Worm (Caenorhabditis elegans): ENCODE results near the gene T08G5.3.

ce11 chrV:14001929-14002328 lies 25.4 kb downstream of the T08G5.3 start:
- no peak for TF ChIP-seq elt-2 (tag; optimal IDR thresholded peaks at IDR 0.05)
- TF ChIP-seq ceh-45 (GFP tag; IDR thresholded peaks at IDR 0.05), result no peak
- TF ChIP-seq zip-5 (tag; optimal IDR thresholded peaks at IDR 0.05), result no peak
- no peak for TF ChIP-seq ceh-31 (tag; optimal IDR thresholded peaks at IDR 0.05)
- no peak for TF ChIP-seq nhr-11 (tag; optimal IDR thresholded peaks at IDR 0.05)
- TF ChIP-seq K09A11.1 (tag; optimal IDR thresholded peaks at IDR 0.05; ENCODE audit: insufficient read depth), result no peak
- TF ChIP-seq ceh-24 (tag; optimal IDR thresholded peaks at IDR 0.05), result no peak
